Fruit fly (Drosophila melanogaster): ENCODE results near the gene RpLP1.

- no peak for TF ChIP-seq pan (optimal IDR thresholded peaks at IDR 0.05)
- TF ChIP-seq CG8478 (optimal IDR thresholded peaks at IDR 0.05): no peak
- no peak for TF ChIP-seq usp (GFP tag; optimal IDR thresholded peaks at IDR 0.05)
- TF ChIP-seq EcR (GFP tag; optimal IDR thresholded peaks at IDR 0.05): no peak
- TF ChIP-seq Dll (optimal IDR thresholded peaks at IDR 0.05): no peak
- TF ChIP-seq psq (optimal IDR thresholded peaks at IDR 0.05): no peak
Measured at dm6 chr2L:439339-439738, 19.6 kb downstream of the RpLP1 start.

Measured in whole organism.